Worm (Caenorhabditis elegans): ENCODE results near the gene K04A8.20.
A peak's percentile ranks its signal among the peaks of the same experiment; 100 is the strongest.

The K04A8.20 gene

DNA sequence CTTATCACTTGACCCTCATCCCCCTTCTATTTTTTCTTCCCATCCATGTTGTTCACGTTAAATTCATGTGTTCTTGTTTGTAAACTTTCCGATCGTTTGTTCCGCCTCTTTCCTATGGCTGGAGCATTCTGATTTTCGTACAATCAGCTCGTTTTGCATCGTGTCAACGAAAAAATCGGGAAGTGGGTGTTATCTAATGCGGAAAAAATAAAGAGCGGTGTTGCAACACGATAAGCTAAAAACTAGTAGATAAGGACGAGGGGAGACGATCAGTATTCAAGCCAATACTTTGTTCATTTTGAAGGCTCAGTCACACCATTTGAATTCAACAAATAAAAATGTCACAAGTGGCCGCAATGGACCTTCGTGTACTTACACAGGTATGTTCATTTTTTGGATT, 24.5 kb upstream of the K04A8.20 start, which contains the start of gene acs-1:
Gene acs-1 (plus strand): TSS at position 233 of the 400 bp plus-strand sequence.
- no peak for TF ChIP-seq pha-4 (tag; optimal IDR thresholded peaks at IDR 0.05)
- no peak for TF ChIP-seq elt-1 (tag; optimal IDR thresholded peaks at IDR 0.05; ENCODE audit: borderline replicate concordance, insufficient read depth)
- TF ChIP-seq tbx-8 (GFP tag; optimal IDR thresholded peaks at IDR 0.05), result no peak
- no peak for TF ChIP-seq nhr-28 (tag; optimal IDR thresholded peaks at IDR 0.05)
- TF ChIP-seq ces-1 (GFP tag; optimal IDR thresholded peaks at IDR 0.05), result no peak
- no peak for TF ChIP-seq elt-3 (tag; optimal IDR thresholded peaks at IDR 0.05)
- TF ChIP-seq nhr-2 (tag; optimal IDR thresholded peaks at IDR 0.05), result no peak
- no peak for TF ChIP-seq ham-2 (GFP tag; optimal IDR thresholded peaks at IDR 0.05)
- TF ChIP-seq unc-62 (GFP tag; optimal IDR thresholded peaks at IDR 0.05), result no peak
- TF ChIP-seq sem-2 (GFP tag; optimal IDR thresholded peaks at IDR 0.05), result no peak
- TF ChIP-seq drap-1 (GFP tag; optimal IDR thresholded peaks at IDR 0.05), result no peak
- no peak for TF ChIP-seq mls-2 (tag; optimal IDR thresholded peaks at IDR 0.05)
- TF ChIP-seq lin-13 (tag; optimal IDR thresholded peaks at IDR 0.05), result no peak
- TF ChIP-seq lin-32 (GFP tag; optimal IDR thresholded peaks at IDR 0.05), result no peak
- no peak for TF ChIP-seq lsy-2 (tag; optimal IDR thresholded peaks at IDR 0.05)
- TF ChIP-seq ceh-43 (GFP tag; optimal IDR thresholded peaks at IDR 0.05), result no peak

DNA sequence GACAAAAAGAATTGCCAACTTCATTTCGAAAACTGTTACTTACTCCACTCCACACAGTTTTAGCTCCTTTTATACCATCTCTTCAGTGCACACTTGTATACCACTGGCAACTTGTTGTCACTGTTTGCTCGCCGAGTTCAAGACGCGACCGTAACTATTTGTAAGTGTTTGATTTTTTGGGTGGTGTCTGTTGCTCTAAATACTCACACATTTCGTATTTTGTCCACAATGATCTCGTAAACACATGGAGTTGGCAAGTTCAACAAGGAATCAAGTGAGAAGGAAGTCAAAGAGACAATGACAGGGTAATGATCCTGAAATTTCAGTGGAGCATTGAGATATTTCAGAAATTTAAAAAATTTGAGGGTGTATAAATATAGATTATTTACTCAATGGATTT, 16.2 kb upstream of the K04A8.20 start, which contains the start of gene hpo-26:
Gene hpo-26 (minus strand): TSS at position 31 of the 400 bp plus-strand sequence.
- TF ChIP-seq nhr-12 (tag; optimal IDR thresholded peaks at IDR 0.05) (no peak), M03D4.4 (tag; optimal IDR thresholded peaks at IDR 0.05) (no peak), ceh-39 (tag; optimal IDR thresholded peaks at IDR 0.05) (no peak), cnd-1 (tag; optimal IDR thresholded peaks at IDR 0.05) (no peak), tbx-8 (GFP tag; optimal IDR thresholded peaks at IDR 0.05) (no peak), ham-2 (GFP tag; optimal IDR thresholded peaks at IDR 0.05) (no peak), ceh-43 (GFP tag; optimal IDR thresholded peaks at IDR 0.05) (no peak), lin-32 (GFP tag; optimal IDR thresholded peaks at IDR 0.05) (no peak), mep-1 (tag; optimal IDR thresholded peaks at IDR 0.05) (no peak), mab-5 (tag; optimal IDR thresholded peaks at IDR 0.05) (no peak), sptf-1 (tag; optimal IDR thresholded peaks at IDR 0.05) (no peak)

DNA sequence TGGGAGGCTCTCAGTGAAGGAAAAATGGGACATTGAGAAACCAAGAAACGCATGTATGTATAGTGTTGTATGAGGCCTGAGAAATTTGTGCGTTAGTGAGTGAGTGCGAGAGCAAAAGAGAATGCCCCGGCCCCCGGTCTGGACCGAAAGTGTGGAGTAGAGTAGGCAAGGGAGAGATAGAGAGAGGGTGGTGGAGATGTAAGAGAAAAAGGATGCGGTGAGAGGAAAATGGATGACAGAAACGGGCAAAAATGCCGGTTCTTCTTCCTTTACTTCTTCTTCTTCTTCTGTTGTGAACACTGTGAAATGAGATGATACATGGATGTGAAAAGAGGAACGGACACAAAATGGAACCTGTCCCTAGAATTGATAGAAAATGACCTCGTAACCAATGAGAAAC, 10.9 kb upstream of the K04A8.20 start:
- no peak for TF ChIP-seq nhr-2 (tag; optimal IDR thresholded peaks at IDR 0.05)
- peak; percentile 12 for TF ChIP-seq unc-120 (tag; optimal IDR thresholded peaks at IDR 0.05; ENCODE audit: poor library complexity, severe bottlenecking)
- TF ChIP-seq sptf-1 (tag; optimal IDR thresholded peaks at IDR 0.05), result peak; percentile 44

DNA sequence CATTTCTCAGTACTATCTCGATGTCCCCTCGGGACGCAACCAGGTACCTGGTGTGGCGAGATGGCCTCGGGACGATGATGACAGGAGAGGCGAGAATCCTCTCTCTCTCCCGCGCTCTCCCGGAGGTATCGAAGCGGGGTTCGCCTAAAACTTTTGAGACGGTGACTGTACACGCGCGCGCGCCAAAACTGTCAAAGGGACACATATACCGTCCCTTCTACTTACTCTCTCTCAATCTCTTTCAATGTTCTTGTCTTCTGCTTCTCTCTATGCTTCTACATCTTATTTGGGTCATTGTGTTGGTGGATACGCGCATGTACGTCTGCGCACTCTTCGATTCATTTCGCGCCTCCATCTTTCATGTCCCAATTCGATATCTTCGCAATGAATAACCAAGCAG, 7.4 kb upstream of the K04A8.20 start:
- TF ChIP-seq unc-120 (tag; optimal IDR thresholded peaks at IDR 0.05; ENCODE audit: poor library complexity, severe bottlenecking), result peak; percentile 2
- no peak for TF ChIP-seq ztf-11 (tag; optimal IDR thresholded peaks at IDR 0.05)
- no peak for TF ChIP-seq nhr-2 (tag; optimal IDR thresholded peaks at IDR 0.05)
- no peak for TF ChIP-seq bed-3 (GFP tag; optimal IDR thresholded peaks at IDR 0.05)
- no peak for TF ChIP-seq ces-1 (GFP tag; optimal IDR thresholded peaks at IDR 0.05)
- peak; percentile 48 for TF ChIP-seq cnd-1 (tag; optimal IDR thresholded peaks at IDR 0.05)
- TF ChIP-seq sptf-1 (tag; optimal IDR thresholded peaks at IDR 0.05), result no peak
- TF ChIP-seq ham-2 (GFP tag; optimal IDR thresholded peaks at IDR 0.05), result peak; percentile 84
- no peak for TF ChIP-seq pha-4 (tag; optimal IDR thresholded peaks at IDR 0.05)
- TF ChIP-seq ceh-83 (GFP tag; optimal IDR thresholded peaks at IDR 0.05), result no peak
- TF ChIP-seq nhr-12 (tag; optimal IDR thresholded peaks at IDR 0.05), result no peak
- no peak for TF ChIP-seq lsy-2 (tag; optimal IDR thresholded peaks at IDR 0.05)
- no peak for TF ChIP-seq nhr-28 (tag; optimal IDR thresholded peaks at IDR 0.05)
- no peak for TF ChIP-seq drap-1 (GFP tag; optimal IDR thresholded peaks at IDR 0.05)

DNA sequence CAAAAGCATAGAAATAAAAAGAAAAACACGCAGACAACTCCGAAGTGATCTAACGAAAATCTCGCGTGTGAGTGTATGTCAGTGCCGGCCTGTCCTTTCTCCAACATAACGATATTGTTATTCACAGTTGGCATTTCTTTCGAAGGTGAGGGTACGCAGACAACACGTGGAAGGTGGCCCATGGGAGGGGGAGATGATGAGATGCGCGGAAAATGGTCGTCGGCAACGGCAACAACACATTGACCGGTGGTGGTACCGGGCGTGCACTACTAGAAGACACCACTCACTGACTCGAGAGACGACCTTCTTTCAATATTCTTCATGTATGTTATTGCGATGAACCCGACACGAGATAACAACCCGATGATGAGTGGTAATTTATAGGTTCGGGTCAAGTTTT, 4.2 kb upstream of the K04A8.20 start:
- no peak for TF ChIP-seq ham-2 (GFP tag; optimal IDR thresholded peaks at IDR 0.05)
- no peak for TF ChIP-seq nhr-28 (tag; optimal IDR thresholded peaks at IDR 0.05)
- peak; percentile 95 for TF ChIP-seq nhr-2 (tag; optimal IDR thresholded peaks at IDR 0.05)

DNA sequence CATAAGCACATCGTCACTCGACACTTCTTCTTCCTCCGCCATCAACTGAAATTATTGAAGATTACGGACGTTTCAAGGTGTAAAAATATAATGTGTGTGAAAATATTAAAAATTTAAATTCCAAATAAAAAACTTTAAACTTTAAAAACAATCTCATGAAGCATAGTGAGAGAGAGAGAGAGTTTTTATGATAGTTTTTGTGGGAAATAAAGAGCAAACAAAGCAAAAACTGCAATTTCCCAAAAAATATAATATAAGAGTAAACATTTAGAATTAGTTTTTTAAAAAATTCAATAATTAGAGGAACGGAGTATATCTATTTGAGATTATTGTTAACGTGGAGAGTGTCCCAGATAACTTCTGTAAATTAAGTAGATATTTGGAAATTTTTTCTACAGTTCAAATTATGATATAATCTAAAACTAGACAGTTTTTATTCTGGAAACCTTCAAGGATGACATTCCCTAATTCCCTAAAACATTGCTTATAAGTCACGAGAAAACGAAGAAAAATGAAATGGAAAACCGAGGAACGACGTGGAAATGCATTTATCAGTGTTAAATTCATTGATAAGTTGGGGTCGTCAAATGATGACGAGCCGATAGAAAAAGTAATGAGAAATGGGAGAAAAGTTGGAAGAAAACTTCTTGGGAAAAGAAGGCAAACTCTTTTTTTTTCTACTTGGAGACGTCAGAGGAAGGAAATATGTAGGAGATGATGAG, 2.6 kb upstream of the K04A8.20 start, which contains the start of gene dre-1:
Gene dre-1 (minus strand): TSS at position 51 of the 722 bp plus-strand sequence.
- TF ChIP-seq ceh-43 (GFP tag; optimal IDR thresholded peaks at IDR 0.05), result no peak
- no peak for TF ChIP-seq mls-2 (tag; optimal IDR thresholded peaks at IDR 0.05)
- TF ChIP-seq ham-2 (GFP tag; optimal IDR thresholded peaks at IDR 0.05), result no peak
- no peak for TF ChIP-seq sem-2 (GFP tag; optimal IDR thresholded peaks at IDR 0.05)
- TF ChIP-seq unc-62 (GFP tag; optimal IDR thresholded peaks at IDR 0.05), result no peak
- no peak for TF ChIP-seq ces-1 (GFP tag; optimal IDR thresholded peaks at IDR 0.05)
- no peak for TF ChIP-seq blmp-1 (tag; optimal IDR thresholded peaks at IDR 0.05)
- TF ChIP-seq hlh-1 (tag; optimal IDR thresholded peaks at IDR 0.05), result no peak
- TF ChIP-seq mab-5 (tag; optimal IDR thresholded peaks at IDR 0.05), result no peak
- no peak for TF ChIP-seq mep-1 (tag; optimal IDR thresholded peaks at IDR 0.05)

Measured in whole organism, mixed stage, embryonic.